Fruit fly (Drosophila melanogaster) whole organism, pupa: ENCODE results near the gene CG32052.

ENCODE experiments used
- CG10348 ChIP-seq: fragments of 200-800 bp; sonication (Bioruptor generic); IDR thresholded peaks from 2 replicates; pipeline ENCODE4 v1.3.6; 2022; ENCODE audit warnings: missing biosample characterization, missing genetic modification characterization
- CG12605 ChIP-seq: fragments of 200-800 bp; sonication (Bioruptor generic); IDR thresholded peaks from 2 replicates; pipeline ENCODE4 v1.3.6; 2022; ENCODE audit warnings: missing biosample characterization, missing genetic modification characterization
- CG13204 ChIP-seq: fragments of 200-800 bp; sonication (Bioruptor generic); optimal IDR thresholded peaks from 2 replicates; lab custom pipeline; 2018; ENCODE audit warnings: missing biosample characterization, mild to moderate bottlenecking, missing genetic modification characterization, moderate library complexity
- CG14655 ChIP-seq: fragments of 200-800 bp; sonication (Bioruptor generic); optimal IDR thresholded peaks from 3 replicates; lab custom pipeline; 2017; ENCODE audit warnings: mild to moderate bottlenecking, missing biosample characterization, missing genetic modification reagents, missing genetic modification characterization
- CG32121 ChIP-seq: fragments of 200-800 bp; sonication (Bioruptor generic); IDR thresholded peaks from 2 replicates; pipeline ENCODE4 v1.3.6; 2022; ENCODE audit warnings: missing biosample characterization, missing genetic modification characterization
- CG4496 ChIP-seq: fragments of 200-800 bp; sonication (Bioruptor generic); IDR thresholded peaks from 3 replicates; pipeline ENCODE4 v1.3.6; 2022; ENCODE audit warnings: missing biosample characterization, missing genetic modification characterization
- CG8159 ChIP-seq: fragments of 200-800 bp; sonication (Bioruptor generic); optimal IDR thresholded peaks from 3 replicates; lab custom pipeline; 2018; ENCODE audit warnings: missing biosample characterization, mild to moderate bottlenecking, missing genetic modification characterization, moderate library complexity
- Ets98B ChIP-seq: fragments of 200-800 bp; sonication (Bioruptor generic); IDR thresholded peaks from 2 replicates; pipeline ENCODE4 v1.3.6; 2022; ENCODE audit warnings: missing biosample characterization, missing genetic modification characterization
- Pif1A ChIP-seq: fragments of 200-800 bp; sonication (Bioruptor generic); optimal IDR thresholded peaks from 3 replicates; lab custom pipeline; 2016; ENCODE audit warnings: missing biosample characterization, missing genetic modification characterization
- Pif1B ChIP-seq: fragments of 200-800 bp; sonication (Bioruptor generic); optimal IDR thresholded peaks from 3 replicates; lab custom pipeline; 2016; ENCODE audit warnings: missing biosample characterization, missing genetic modification characterization
- rn ChIP-seq: fragments of 200-800 bp; sonication (Bioruptor generic); IDR thresholded peaks from 2 replicates; pipeline ENCODE4 v1.3.6; 2022; ENCODE audit warnings: missing biosample characterization, missing genetic modification characterization

dm6 chr3L:9802020-9802419, 15.2 kb downstream of the CG32052 start, which contains the start of gene Ilp3:
- TF ChIP-seq CG8159 (tag; lab: Kevin White, UChicago) (no peak), CG4496 (GFP tag; lab: Robert Waterston, UW) (no peak), Pif1B (no peak), CG13204 (no peak), CG12605 (GFP tag; lab: Robert Waterston, UW) (no peak), CG14655 (GFP tag; lab: Kevin White, UChicago) (no peak), rn (GFP tag; lab: Robert Waterston, UW) (no peak), CG32121 (GFP tag; lab: Robert Waterston, UW) (no peak), Pif1A (no peak), Ets98B (GFP tag; lab: Robert Waterston, UW) (no peak), CG10348 (no peak)
